Fruit fly (Drosophila melanogaster) whole organism, larva: ENCODE results near the gene EMC1.

ENCODE experiments used
- noc ChIP-seq: fragments of 200-800 bp; sonication (Bioruptor generic); optimal IDR thresholded peaks from 3 replicates; lab custom pipeline; 2019; ENCODE audit warnings: missing biosample characterization, mild to moderate bottlenecking, missing genetic modification characterization, moderate library complexity

The EMC1 gene

dm6 chr3R:7892246-7893000 lies 14.7 kb downstream of the EMC1 start:
- peak; percentile 67 for TF ChIP-seq noc (tag; lab: Kevin White, UChicago)

dm6 chr3R:7891031-7891430 lies 16.1 kb downstream of the EMC1 start, which contains the start of gene wtrw:
wtrw (plus strand) TSS chr3R:7891331.
- no peak for TF ChIP-seq noc (tag; lab: Kevin White, UChicago)

dm6 chr3R:7886859-7887190 lies 20.3 kb downstream of the EMC1 start, which contains the start of gene ArgRS-m:
ArgRS-m (plus strand) TSS chr3R:7887045.
- TF ChIP-seq noc (tag; lab: Kevin White, UChicago), result peak; percentile 48

- TF ChIP-seq noc (tag; lab: Kevin White, UChicago), result no peak
These were observed 20.9 kb downstream of the EMC1 start, which contains the start of gene CG17816 for dm6 chr3R:7886167-7886858. CG17816 (minus strand) TSS chr3R:7886733.

- TF ChIP-seq noc (tag; lab: Kevin White, UChicago), result no peak
These were observed 22.7 kb downstream of the EMC1 start for dm6 chr3R:7884433-7884832.
